Worm (Caenorhabditis elegans) whole organism, midembryonic: ENCODE data around the gene W01G7.4.

Experiments
- cog-1 ChIP-seq: sonication (generic microtip); optimal IDR thresholded peaks from 2 replicates; lab custom pipeline; 2016; ENCODE audit warnings: missing genetic modification characterization, missing compliant biosample characterization
- flt-1 ChIP-seq: fragments of 200-800 bp; sonication (Bioruptor generic); IDR thresholded peaks from 2 replicates; pipeline ENCODE4 v1.3.6; 2022; ENCODE audit warnings: missing genetic modification characterization, missing compliant biosample characterization
- klf-2 ChIP-seq: fragments of 200-800 bp; sonication (Bioruptor generic); conservative IDR thresholded peaks from 2 replicates; pipeline ENCODE4 v1.3.6; 2022; ENCODE audit warnings: missing genetic modification reagents, missing genetic modification characterization, missing compliant biosample characterization
- ref-1 ChIP-seq: fragments of 200-800 bp; sonication (Bioruptor generic); conservative IDR thresholded peaks from 2 replicates; pipeline ENCODE4 v1.3.6; 2022; ENCODE audit warnings: missing genetic modification reagents, missing genetic modification characterization, missing compliant biosample characterization
- tab-1 ChIP-seq: fragments of 200-800 bp; sonication (Bioruptor generic); IDR thresholded peaks from 2 replicates; pipeline ENCODE4 v1.3.6; 2022; ENCODE audit warnings: missing genetic modification characterization, missing compliant biosample characterization
- ztf-23 ChIP-seq: fragments of 200-800 bp; sonication (Bioruptor generic); IDR thresholded peaks from 2 replicates; pipeline ENCODE4 v1.3.6; 2022; ENCODE audit warnings: missing genetic modification reagents, missing genetic modification characterization, missing compliant biosample characterization
- ztf-29 ChIP-seq: fragments of 200-800 bp; sonication (Bioruptor generic); IDR thresholded peaks from 2 replicates; pipeline ENCODE4 v1.3.6; 2022; ENCODE audit warnings: missing genetic modification reagents, missing genetic modification characterization, missing compliant biosample characterization

DNA sequence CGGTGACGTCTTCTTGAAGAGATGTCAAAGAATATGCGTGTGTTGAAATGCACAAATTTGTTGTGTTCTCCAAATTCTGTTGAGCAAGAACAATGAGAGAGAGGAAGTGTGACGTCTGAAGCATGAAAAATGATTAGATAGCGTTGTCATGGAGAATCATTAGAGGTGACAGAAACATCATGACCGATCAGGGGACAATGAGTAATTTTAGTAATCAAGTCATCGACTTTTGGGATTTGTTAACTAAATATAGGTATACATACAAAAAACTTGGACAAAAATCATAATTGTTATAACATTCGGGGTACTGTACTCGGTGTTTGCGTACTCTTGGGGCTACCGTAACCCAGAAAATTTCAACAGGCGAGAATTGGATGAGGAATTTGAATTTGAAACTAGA, 8.3 kb upstream of the W01G7.4 start, which contains the start of gene daf-5:
- TF ChIP-seq ref-1 (GFP tag; lab: Robert Waterston, UW) (no peak), ztf-29 (GFP tag; lab: Robert Waterston, UW) (no peak), tab-1 (no peak), ztf-23 (GFP tag; lab: Robert Waterston, UW) (no peak), klf-2 (GFP tag; lab: Robert Waterston, UW) (no peak), flt-1 (GFP tag; lab: Robert Waterston, UW) (no peak), cog-1 (tag; lab: Kevin White, UChicago) (no peak)
